Fruit fly (Drosophila melanogaster): ENCODE data around the gene strat.

Gene strat

dm6 chr2L:8311091-8311490, 9.0 kb upstream of the strat start, which contains the start of the genes CG7810 and CG7806 (continued):
- TF ChIP-seq Neu2 (GFP tag; optimal IDR thresholded peaks at IDR 0.05; ENCODE audit: borderline replicate concordance) = peak; percentile 16
- TF ChIP-seq D (optimal IDR thresholded peaks at IDR 0.05) = no peak
- peak; percentile 77 for TF ChIP-seq D (GFP tag; optimal IDR thresholded peaks at IDR 0.05)
- TF ChIP-seq B-H1 (GFP tag; IDR thresholded peaks at IDR 0.05) = peak; percentile 81
- peak; percentile 70 for TF ChIP-seq pb (GFP tag; optimal IDR thresholded peaks at IDR 0.05)
- TF ChIP-seq Gsc (GFP tag; IDR thresholded peaks at IDR 0.05) = no peak
- peak; percentile 89 for TF ChIP-seq Drgx (GFP tag; IDR thresholded peaks at IDR 0.05)
- peak; percentile 81 for TF ChIP-seq kay (GFP tag; optimal IDR thresholded peaks at IDR 0.05)
- no peak for TF ChIP-seq grn (GFP tag; optimal IDR thresholded peaks at IDR 0.05)
- TF ChIP-seq CG32772 (GFP tag; IDR thresholded peaks at IDR 0.05) = peak; percentile 86
- peak; percentile 63 for TF ChIP-seq schlank (tag; optimal IDR thresholded peaks at IDR 0.05)
- no peak for TF ChIP-seq CG12071 (GFP tag; optimal IDR thresholded peaks at IDR 0.05)
- no peak for TF ChIP-seq CG1832 (GFP tag; optimal IDR thresholded peaks at IDR 0.05)
- no peak for TF ChIP-seq Doc2 (GFP tag; IDR thresholded peaks at IDR 0.05)
- TF ChIP-seq Spps (tag; optimal IDR thresholded peaks at IDR 0.05) = peak; percentile 80
- TF ChIP-seq CG11504 (tag; optimal IDR thresholded peaks at IDR 0.05) = no peak
- TF ChIP-seq otp (GFP tag; IDR thresholded peaks at IDR 0.05) = peak; percentile 88
- TF ChIP-seq ewg (GFP tag; optimal IDR thresholded peaks at IDR 0.05) = peak; percentile 81
- TF ChIP-seq Sry-δ (GFP tag; optimal IDR thresholded peaks at IDR 0.05) = peak; percentile 76
- peak; percentile 82 for TF ChIP-seq CG11560 (tag; IDR thresholded peaks at IDR 0.05)
- peak; percentile 87 for TF ChIP-seq Side (GFP tag; optimal IDR thresholded peaks at IDR 0.05)
- TF ChIP-seq sens-2 (GFP tag; IDR thresholded peaks at IDR 0.05) = peak; percentile 63
- peak; percentile 66 for TF ChIP-seq CG6854 (GFP tag; optimal IDR thresholded peaks at IDR 0.05)
- peak; percentile 90 for TF ChIP-seq Atf6 (GFP tag; IDR thresholded peaks at IDR 0.05)
- no peak for TF ChIP-seq cg (GFP tag; optimal IDR thresholded peaks at IDR 0.05)
- TF ChIP-seq sna (GFP tag; IDR thresholded peaks at IDR 0.05; ENCODE audit: partially characterized antibody) = 0 out of 2 replicates have a peak, but pooled peaks have one; percentile 35
- peak; percentile 72 for TF ChIP-seq CG33213 (GFP tag; optimal IDR thresholded peaks at IDR 0.05)
- TF ChIP-seq aop (GFP tag; IDR thresholded peaks at IDR 0.05) = 0 out of 2 replicates have a peak, but pooled peaks have one; percentile 29
- peak; percentile 63 for TF ChIP-seq CG1792 (GFP tag; optimal IDR thresholded peaks at IDR 0.05)
- 0 out of 3 replicates have a peak, but pooled peaks have one; percentile 13 for TF ChIP-seq Doc3 (GFP tag; IDR thresholded peaks at IDR 0.05; ENCODE audit: partially characterized antibody)
- TF ChIP-seq CG10654 (GFP tag; optimal IDR thresholded peaks at IDR 0.05) = peak; percentile 86
- peak; percentile 80 for TF ChIP-seq CG13894 (tag; optimal IDR thresholded peaks at IDR 0.05)
- peak in 1 of 2 experiments; percentile 64 for TF ChIP-seq crp (GFP tag; optimal IDR thresholded peaks at IDR 0.05)
- TF ChIP-seq CG3995 (GFP tag; optimal IDR thresholded peaks at IDR 0.05) = peak; percentile 60
- peak; percentile 90 for TF ChIP-seq CG3847 (GFP tag; IDR thresholded peaks at IDR 0.05)

dm6 chr2L:8311741-8312140, 8.4 kb upstream of the strat start:
- TF ChIP-seq bowl (GFP tag; IDR thresholded peaks at IDR 0.05) = no peak
- TF ChIP-seq Xrp1 (GFP tag; IDR thresholded peaks at IDR 0.05) = no peak
- TF ChIP-seq CG9609 (GFP tag; optimal IDR thresholded peaks at IDR 0.05) = no peak
- no peak for TF ChIP-seq lov (optimal IDR thresholded peaks at IDR 0.05)
- TF ChIP-seq lov (GFP tag; IDR thresholded peaks at IDR 0.05) = 0 out of 3 replicates have a peak, but pooled peaks have one; percentile 21
- TF ChIP-seq CG7963 (GFP tag; IDR thresholded peaks at IDR 0.05; ENCODE audit: partially characterized antibody) = 0 out of 3 replicates have a peak, but pooled peaks have one; percentile 17
- no peak for TF ChIP-seq CG1792 (GFP tag; optimal IDR thresholded peaks at IDR 0.05)
- peak; percentile 79 for TF ChIP-seq gcm (GFP tag; optimal IDR thresholded peaks at IDR 0.05)
- no peak for TF ChIP-seq vvl (GFP tag; IDR thresholded peaks at IDR 0.05)
- 0 out of 2 replicates have a peak, but pooled peaks have one; percentile 7 for TF ChIP-seq CG6272 (GFP tag; IDR thresholded peaks at IDR 0.05)
- no peak for TF ChIP-seq D19B (GFP tag; optimal IDR thresholded peaks at IDR 0.05)

All from whole organism, embryonic.